Fruit fly (Drosophila melanogaster) whole organism, wandering third instar larva: Measurements from ENCODE around the gene CG17177.
A peak's percentile ranks its signal among the peaks of the same experiment; 100 is the strongest.

Experiments used
- Abd-B ChIP-seq: fragments of >200 bp; optimal IDR thresholded peaks from 2 replicates; lab custom pipeline; 2017; ENCODE audit warnings: missing biosample characterization, missing genetic modification characterization
- CG32264 ChIP-seq: fragments of 200-800 bp; sonication (Bioruptor generic); optimal IDR thresholded peaks from 2 replicates; lab custom pipeline; 2016; ENCODE audit warnings: missing biosample characterization, missing genetic modification characterization
- CG9705 ChIP-seq: fragments of 200-800 bp; sonication (Bioruptor generic); optimal IDR thresholded peaks from 2 replicates; lab custom pipeline; 2018; ENCODE audit warnings: missing biosample characterization, mild to moderate bottlenecking, missing genetic modification characterization
- CrebA ChIP-seq: fragments of 200-800 bp; sonication (Bioruptor generic); optimal IDR thresholded peaks from 2 replicates; lab custom pipeline; 2016; ENCODE audit warnings: missing biosample characterization, mild to moderate bottlenecking, missing genetic modification characterization, borderline replicate concordance
- Dfd ChIP-seq: fragments of >200 bp; optimal IDR thresholded peaks from 2 replicates; lab custom pipeline; 2017; ENCODE audit warnings: missing biosample characterization, missing genetic modification characterization
- Dif ChIP-seq: fragments of 200-275, 200-300 bp; sonication (Bioruptor generic); optimal IDR thresholded peaks from 2 replicates; lab custom pipeline; 2018; ENCODE audit warnings: missing biosample characterization, missing genetic modification characterization; ENCODE audit not compliant: partially characterized antibody
- GATAd ChIP-seq: sonication (Bioruptor generic); optimal IDR thresholded peaks from 2 replicates; lab custom pipeline; 2016; ENCODE audit warnings: missing biosample characterization, missing genetic modification characterization
- HLH106 ChIP-seq: fragments of 200-800 bp; optimal IDR thresholded peaks from 3 replicates; lab custom pipeline; 2019; ENCODE audit warnings: missing biosample characterization, mild to moderate bottlenecking, missing genetic modification characterization, moderate library complexity
- Hnf4 ChIP-seq: fragments of 200-800 bp; sonication (Bioruptor generic); optimal IDR thresholded peaks from 2 replicates; lab custom pipeline; 2016; ENCODE audit warnings: missing biosample characterization, mild to moderate bottlenecking, missing genetic modification characterization
- Hr78 ChIP-seq: fragments of >200 bp; optimal IDR thresholded peaks from 2 replicates; lab custom pipeline; 2017; ENCODE audit warnings: missing biosample characterization, missing genetic modification characterization
- Hr83 ChIP-seq: fragments of 200-300 bp; sonication (Bioruptor generic); optimal IDR thresholded peaks from 2 replicates; lab custom pipeline; 2016; ENCODE audit warnings: missing biosample characterization, mild to moderate bottlenecking, missing genetic modification characterization, moderate library complexity; ENCODE audit not compliant: poor library complexity, severe bottlenecking
- Jra ChIP-seq: sonication (Bioruptor generic); optimal IDR thresholded peaks from 2 replicates; lab custom pipeline; 2016; ENCODE audit warnings: missing biosample characterization, missing genetic modification characterization
- Mio ChIP-seq: sonication (Bioruptor generic); optimal IDR thresholded peaks from 2 replicates; lab custom pipeline; 2016; ENCODE audit warnings: missing biosample characterization, missing genetic modification characterization
- Myc ChIP-seq: fragments of >200 bp; optimal IDR thresholded peaks from 2 replicates; lab custom pipeline; 2017
- N ChIP-seq: fragments of >200 bp; optimal IDR thresholded peaks from 2 replicates; lab custom pipeline; 2018; ENCODE audit warnings: missing biosample characterization, missing external identifiers, missing genetic modification characterization
- OdsH ChIP-seq: fragments of 200-800 bp; sonication (Bioruptor generic); optimal IDR thresholded peaks from 2 replicates; lab custom pipeline; 2016; ENCODE audit warnings: missing biosample characterization, mild to moderate bottlenecking, missing genetic modification characterization
- Rel ChIP-seq, 2 experiments: fragments of 200-800 bp; sonication (Bioruptor generic) in 1 of 2; optimal IDR thresholded peaks; 2 replicates in 1 of 2; 3 replicates in 1 of 2; lab custom pipeline; 2016 to 2019; ENCODE audit warnings: mild to moderate bottlenecking in 2 of 2, missing biosample characterization in 2 of 2, missing genetic modification characterization in 2 of 2, moderate library complexity in 1 of 2
- Sp1 ChIP-seq: fragments of 200-800 bp; sonication (Bioruptor generic); optimal IDR thresholded peaks from 3 replicates; lab custom pipeline; 2019; ENCODE audit warnings: missing biosample characterization, mild to moderate bottlenecking, missing genetic modification characterization, moderate library complexity
- Vsx2 ChIP-seq: fragments of 200-300, 225-300 bp; sonication (Bioruptor generic); optimal IDR thresholded peaks from 2 replicates; lab custom pipeline; 2018; ENCODE audit warnings: missing biosample characterization, missing genetic modification characterization; ENCODE audit not compliant: partially characterized antibody
- br ChIP-seq: fragments of 200-800 bp; sonication (Bioruptor generic); optimal IDR thresholded peaks from 2 replicates; lab custom pipeline; 2016; ENCODE audit warnings: missing biosample characterization, missing genetic modification characterization
- brk ChIP-seq: fragments of 200-800 bp; sonication (Bioruptor generic); optimal IDR thresholded peaks from 2 replicates; lab custom pipeline; 2016; ENCODE audit warnings: missing biosample characterization, mild to moderate bottlenecking, missing genetic modification characterization
- dl ChIP-seq, 2 experiments: fragments of 175-275, 200-275 bp in 1 of 2; fragments of 200-275 bp in 1 of 2; sonication (Bioruptor generic); optimal IDR thresholded peaks; lab custom pipeline; 2018; ENCODE audit warnings: mild to moderate bottlenecking in 2 of 2, missing biosample characterization in 2 of 2, missing genetic modification characterization in 2 of 2, moderate library complexity in 2 of 2; ENCODE audit not compliant: partially characterized antibody in 2 of 2, insufficient read depth in 1 of 2
- dmrt93B ChIP-seq: fragments of 200-800 bp; sonication (Bioruptor generic); optimal IDR thresholded peaks from 2 replicates; lab custom pipeline; 2018; ENCODE audit warnings: missing biosample characterization, mild to moderate bottlenecking, missing genetic modification characterization
- dsf ChIP-seq: sonication (Bioruptor generic); optimal IDR thresholded peaks from 2 replicates; lab custom pipeline; 2016; ENCODE audit warnings: missing biosample characterization, missing genetic modification characterization, borderline replicate concordance
- ey ChIP-seq: fragments of 200-800 bp; sonication (Bioruptor generic); optimal IDR thresholded peaks from 2 replicates; lab custom pipeline; 2016; ENCODE audit warnings: missing biosample characterization, missing genetic modification characterization
- foxo ChIP-seq, 2 experiments: fragments of 200-800 bp; sonication (Bioruptor generic); optimal IDR thresholded peaks; 2 replicates in 1 of 2; 3 replicates in 1 of 2; lab custom pipeline; 2016 to 2017; ENCODE audit warnings: missing biosample characterization in 2 of 2, missing genetic modification characterization in 2 of 2
- fru ChIP-seq: fragments of 200-800 bp; sonication (Bioruptor generic); optimal IDR thresholded peaks from 3 replicates; lab custom pipeline; 2016; ENCODE audit warnings: missing biosample characterization, mild to moderate bottlenecking, missing genetic modification characterization
- h ChIP-seq: fragments of 200-800 bp; sonication (Bioruptor generic); optimal IDR thresholded peaks from 3 replicates; lab custom pipeline; 2016; ENCODE audit warnings: missing biosample characterization, mild to moderate bottlenecking, missing genetic modification characterization
- jim ChIP-seq: fragments of 175-275, 200-325 bp; sonication (Bioruptor generic); optimal IDR thresholded peaks from 2 replicates; lab custom pipeline; 2016; ENCODE audit warnings: missing biosample characterization, mild to moderate bottlenecking, missing genetic modification characterization
- lola ChIP-seq: fragments of >200 bp; optimal IDR thresholded peaks from 2 replicates; lab custom pipeline; 2017; ENCODE audit warnings: missing biosample characterization, missing genetic modification characterization
- pan ChIP-seq: fragments of >200 bp; optimal IDR thresholded peaks from 2 replicates; lab custom pipeline; 2017
- psq ChIP-seq: fragments of 200-800 bp; sonication (Bioruptor generic); optimal IDR thresholded peaks from 3 replicates; lab custom pipeline; 2017; ENCODE audit warnings: missing biosample characterization, mild to moderate bottlenecking, missing genetic modification characterization, moderate library complexity
- rgr ChIP-seq: fragments of 200-800 bp; sonication (Bioruptor generic); optimal IDR thresholded peaks from 3 replicates; lab custom pipeline; 2016; ENCODE audit warnings: missing biosample characterization, mild to moderate bottlenecking, missing genetic modification characterization
- sage ChIP-seq: fragments of 200-800 bp; sonication (Bioruptor generic); optimal IDR thresholded peaks from 2 replicates; lab custom pipeline; 2016; ENCODE audit warnings: missing biosample characterization, mild to moderate bottlenecking, missing genetic modification characterization
- sv ChIP-seq: fragments of 200-800 bp; sonication (Bioruptor generic); optimal IDR thresholded peaks from 3 replicates; lab custom pipeline; 2016; ENCODE audit warnings: missing biosample characterization, missing genetic modification characterization
- tai ChIP-seq: sonication (Bioruptor generic); optimal IDR thresholded peaks from 2 replicates; lab custom pipeline; 2016; ENCODE audit warnings: missing biosample characterization, missing genetic modification characterization
- usp ChIP-seq: fragments of >200 bp; optimal IDR thresholded peaks from 2 replicates; lab custom pipeline; 2017; ENCODE audit warnings: missing biosample characterization, missing genetic modification characterization
- woc ChIP-seq: sonication (Bioruptor generic); optimal IDR thresholded peaks from 2 replicates; lab custom pipeline; 2016; ENCODE audit warnings: missing biosample characterization, mild to moderate bottlenecking, missing genetic modification characterization

Gene CG17177

dm6 chr3L:14654737-14655136 lies 46.7 kb downstream of the CG17177 start:
- TF ChIP-seq Myc: no peak
- TF ChIP-seq woc: no peak
- no peak for TF ChIP-seq foxo (GFP tag; optimal IDR thresholded peaks at IDR 0.05; lab: Kevin White, UChicago)
- no peak for TF ChIP-seq CrebA (GFP tag; lab: Kevin White, UChicago)
- TF ChIP-seq sage (GFP tag; lab: Kevin White, UChicago): no peak
- TF ChIP-seq ey (GFP tag; lab: Kevin White, UChicago): no peak
- TF ChIP-seq fru (GFP tag; lab: Kevin White, UChicago): no peak
- no peak for TF ChIP-seq tai (GFP tag; lab: Kevin White, UChicago)
- TF ChIP-seq brk: no peak
- TF ChIP-seq jim: no peak
- TF ChIP-seq Mio (GFP tag; lab: Kevin White, UChicago): no peak
- TF ChIP-seq Vsx2: no peak

dm6 chr3L:14652554-14652953 lies 48.9 kb downstream of the CG17177 start:
- no peak for TF ChIP-seq Dif (GFP tag; lab: Kevin White, UChicago)
- no peak for TF ChIP-seq GATAd (GFP tag; lab: Kevin White, UChicago)
- no peak for TF ChIP-seq jim
- TF ChIP-seq fru (GFP tag; lab: Kevin White, UChicago): peak; percentile 89
- no peak for TF ChIP-seq Abd-B (GFP tag; lab: Kevin White, UChicago)
- TF ChIP-seq Jra (GFP tag; lab: Kevin White, UChicago): peak; percentile 50
- peak; percentile 73 for TF ChIP-seq brk
- peak; percentile 50 for TF ChIP-seq sage (GFP tag; lab: Kevin White, UChicago)
- peak; percentile 8 to 83 for TF ChIP-seq foxo (GFP tag; optimal IDR thresholded peaks at IDR 0.05; lab: Kevin White, UChicago)
- no peak for TF ChIP-seq N (GFP tag; lab: Kevin White, UChicago)
- TF ChIP-seq psq (GFP tag; lab: Kevin White, UChicago): peak; percentile 74
- TF ChIP-seq Hnf4 (GFP tag; lab: Kevin White, UChicago): peak; percentile 82
- no peak for TF ChIP-seq Rel (GFP tag; optimal IDR thresholded peaks at IDR 0.05; lab: Kevin White, UChicago)
- TF ChIP-seq Rel (tag; optimal IDR thresholded peaks at IDR 0.05; lab: Kevin White, UChicago): no peak
- TF ChIP-seq OdsH (GFP tag; lab: Kevin White, UChicago): peak; percentile 85
- no peak for TF ChIP-seq Vsx2
- TF ChIP-seq pan (lab: Kevin White, UChicago): no peak
- TF ChIP-seq dl (GFP tag; optimal IDR thresholded peaks at IDR 0.05; lab: Kevin White, UChicago; ENCODE audit: insufficient read depth in 1 of 2, partially characterized antibody in 2 of 2): no peak
- TF ChIP-seq sv (GFP tag; lab: Kevin White, UChicago): peak; percentile 75
- TF ChIP-seq Dfd (GFP tag; lab: Kevin White, UChicago): no peak
- peak; percentile 36 for TF ChIP-seq CG9705
- TF ChIP-seq Hr78 (GFP tag; lab: Kevin White, UChicago): no peak
- TF ChIP-seq CrebA (GFP tag; lab: Kevin White, UChicago): peak; percentile 12
- TF ChIP-seq HLH106 (tag; lab: Kevin White, UChicago): peak; percentile 75
- peak; percentile 79 for TF ChIP-seq Sp1 (GFP tag; lab: Kevin White, UChicago)
- peak; percentile 85 for TF ChIP-seq rgr
- peak; percentile 86 for TF ChIP-seq ey (GFP tag; lab: Kevin White, UChicago)
- TF ChIP-seq Hr83 (GFP tag; lab: Kevin White, UChicago): no peak
- peak; percentile 89 for TF ChIP-seq h (GFP tag; lab: Kevin White, UChicago)
- TF ChIP-seq lola (GFP tag; lab: Kevin White, UChicago): no peak
- TF ChIP-seq br: peak; percentile 86
- TF ChIP-seq tai (GFP tag; lab: Kevin White, UChicago): peak; percentile 58
- peak; percentile 40 for TF ChIP-seq dmrt93B (GFP tag; lab: Kevin White, UChicago)
- TF ChIP-seq Mio (GFP tag; lab: Kevin White, UChicago): no peak
- no peak for TF ChIP-seq Myc
- TF ChIP-seq CG32264: no peak
- TF ChIP-seq usp: no peak
- TF ChIP-seq dsf (GFP tag; lab: Kevin White, UChicago): no peak
- TF ChIP-seq woc: peak; percentile 60
